Fruit fly (Drosophila melanogaster) whole organism, prepupa: Measurements from ENCODE around the gene CG6712.

Source experiments
- CG10631 ChIP-seq: fragments of 200-800 bp; sonication (Bioruptor generic); optimal IDR thresholded peaks from 2 replicates; lab custom pipeline; 2016; ENCODE audit warnings: missing biosample characterization, missing genetic modification characterization
- CG11294 ChIP-seq: fragments of 200-800 bp; sonication (Bioruptor generic); IDR thresholded peaks from 2 replicates; pipeline ENCODE4 v1.3.6; 2022; ENCODE audit warnings: missing biosample characterization, missing genetic modification characterization
- CG11762 ChIP-seq: fragments of 200-800 bp; sonication (Bioruptor generic); optimal IDR thresholded peaks from 3 replicates; lab custom pipeline; 2016; ENCODE audit warnings: missing biosample characterization, missing genetic modification characterization; ENCODE audit not compliant: insufficient read depth
- CG11902 ChIP-seq: fragments of 200-800 bp; sonication (Bioruptor generic); optimal IDR thresholded peaks from 3 replicates; lab custom pipeline; 2016; ENCODE audit warnings: missing biosample characterization, missing genetic modification characterization
- CG15336 ChIP-seq: fragments of 200-800 bp; sonication (Bioruptor generic); IDR thresholded peaks from 2 replicates; pipeline ENCODE4 v1.3.6; 2022; ENCODE audit warnings: missing biosample characterization, missing genetic modification characterization
- CG1621 ChIP-seq: fragments of 200-800 bp; sonication (Bioruptor generic); optimal IDR thresholded peaks from 3 replicates; lab custom pipeline; 2018; ENCODE audit warnings: missing biosample characterization, mild to moderate bottlenecking, missing genetic modification characterization
- CG16779 ChIP-seq: fragments of 200-800 bp; sonication (Bioruptor generic); optimal IDR thresholded peaks from 3 replicates; lab custom pipeline; 2017; ENCODE audit warnings: missing biosample characterization, mild to moderate bottlenecking, missing genetic modification characterization
- CG3032 ChIP-seq: fragments of 200-800 bp; optimal IDR thresholded peaks from 2 replicates; lab custom pipeline; 2019; ENCODE audit warnings: missing biosample characterization, mild to moderate bottlenecking, missing genetic modification characterization, moderate library complexity
- CG32006 ChIP-seq: fragments of 200-800 bp; sonication (Bioruptor generic); optimal IDR thresholded peaks from 3 replicates; lab custom pipeline; 2017; ENCODE audit warnings: missing biosample characterization, mild to moderate bottlenecking, missing genetic modification characterization
- CG34406 ChIP-seq: fragments of 200-800 bp; sonication (Bioruptor generic); optimal IDR thresholded peaks from 3 replicates; lab custom pipeline; 2016; ENCODE audit warnings: missing biosample characterization, missing genetic modification characterization
- CG3919 ChIP-seq: fragments of 200-800 bp; sonication (Bioruptor generic); optimal IDR thresholded peaks from 3 replicates; lab custom pipeline; 2016; ENCODE audit warnings: missing biosample characterization, missing genetic modification characterization
- CG4318 ChIP-seq: fragments of 200-800 bp; sonication (Bioruptor generic); optimal IDR thresholded peaks from 3 replicates; lab custom pipeline; 2017; ENCODE audit warnings: missing biosample characterization, mild to moderate bottlenecking, missing genetic modification characterization
- CG6163 ChIP-seq: fragments of 200-800 bp; sonication (Bioruptor generic); IDR thresholded peaks from 3 replicates; pipeline ENCODE4 v1.3.6; 2022; ENCODE audit warnings: missing biosample characterization, missing genetic modification characterization
- CG6276 ChIP-seq: fragments of 200-800 bp; sonication (Bioruptor generic); optimal IDR thresholded peaks from 2 replicates; lab custom pipeline; 2017; ENCODE audit warnings: missing biosample characterization, mild to moderate bottlenecking, missing genetic modification characterization
- CG6792 ChIP-seq: fragments of 200-800 bp; sonication (Bioruptor generic); optimal IDR thresholded peaks from 3 replicates; lab custom pipeline; 2016; ENCODE audit warnings: missing biosample characterization, missing genetic modification characterization
- CG6808 ChIP-seq: fragments of 200-800 bp; sonication (Bioruptor generic); optimal IDR thresholded peaks from 3 replicates; lab custom pipeline; 2017; ENCODE audit warnings: missing biosample characterization, missing genetic modification characterization, mild to moderate bottlenecking, moderate library complexity, missing genetic modification reagents
- CG6854 ChIP-seq: fragments of 200-800 bp; sonication (Bioruptor generic); optimal IDR thresholded peaks from 2 replicates; lab custom pipeline; 2017; ENCODE audit warnings: missing biosample characterization, mild to moderate bottlenecking, missing genetic modification characterization
- CG7368 ChIP-seq: fragments of 200-800 bp; sonication (Bioruptor generic); optimal IDR thresholded peaks from 3 replicates; lab custom pipeline; 2016; ENCODE audit warnings: missing biosample characterization, missing genetic modification characterization
- CG8119 ChIP-seq: fragments of 200-800 bp; sonication (Bioruptor generic); IDR thresholded peaks from 3 replicates; pipeline ENCODE4 v1.3.6; 2022; ENCODE audit warnings: missing biosample characterization, missing genetic modification characterization
- CG8319 ChIP-seq: fragments of 200-800 bp; sonication (Bioruptor generic); optimal IDR thresholded peaks from 3 replicates; lab custom pipeline; 2016; ENCODE audit warnings: missing biosample characterization, missing genetic modification characterization
- CG8632 ChIP-seq: fragments of 200-800 bp; sonication (Bioruptor generic); optimal IDR thresholded peaks from 3 replicates; lab custom pipeline; 2016; ENCODE audit warnings: missing biosample characterization, missing genetic modification characterization
- CG9139 ChIP-seq: fragments of 200-800 bp; sonication (Bioruptor generic); optimal IDR thresholded peaks from 3 replicates; lab custom pipeline; 2017; ENCODE audit warnings: missing biosample characterization, mild to moderate bottlenecking, missing genetic modification characterization
- Eip78C ChIP-seq: fragments of 200-800 bp; sonication (Bioruptor generic); peaks from one replicate; lab custom pipeline; 2016; ENCODE audit warnings: missing biosample characterization, missing genetic modification characterization
- Ets21C ChIP-seq: fragments of 200-800 bp; sonication (Bioruptor generic); optimal IDR thresholded peaks from 3 replicates; lab custom pipeline; 2016; ENCODE audit warnings: missing biosample characterization, missing genetic modification characterization
- Ets96B ChIP-seq: fragments of 200-800 bp; optimal IDR thresholded peaks from 2 replicates; lab custom pipeline; 2019; ENCODE audit warnings: missing biosample characterization, mild to moderate bottlenecking, missing genetic modification characterization, moderate library complexity
- Gug ChIP-seq: fragments of 200-800 bp; sonication (Bioruptor generic); IDR thresholded peaks from 2 replicates; pipeline ENCODE4 v1.3.6; 2022; ENCODE audit warnings: missing biosample characterization, missing genetic modification characterization
- Hr38 ChIP-seq: sonication (Bioruptor generic); optimal IDR thresholded peaks from 2 replicates; lab custom pipeline; 2016; ENCODE audit warnings: missing biosample characterization, missing genetic modification characterization
- Hr39 ChIP-seq: fragments of 200-800 bp; sonication (Bioruptor generic); optimal IDR thresholded peaks from 2 replicates; lab custom pipeline; 2016; ENCODE audit warnings: missing biosample characterization, missing genetic modification characterization
- Hr4 ChIP-seq: fragments of 200-800 bp; sonication (Bioruptor generic); optimal IDR thresholded peaks from 3 replicates; lab custom pipeline; 2016; ENCODE audit warnings: missing biosample characterization, missing genetic modification characterization
- Met ChIP-seq: fragments of 200-800 bp; sonication (Bioruptor generic); optimal IDR thresholded peaks from 3 replicates; lab custom pipeline; 2016; ENCODE audit warnings: missing biosample characterization, missing genetic modification characterization
- OdsH ChIP-seq: fragments of 200-800 bp; sonication (Bioruptor generic); optimal IDR thresholded peaks from 3 replicates; lab custom pipeline; 2016; ENCODE audit warnings: missing biosample characterization, missing genetic modification characterization
- Smox ChIP-seq: fragments of 200-800 bp; sonication (Bioruptor generic); optimal IDR thresholded peaks from 3 replicates; lab custom pipeline; 2016; ENCODE audit warnings: missing biosample characterization, missing genetic modification characterization
- Sox102F ChIP-seq: fragments of 200-800 bp; sonication (Bioruptor generic); optimal IDR thresholded peaks from 2 replicates; lab custom pipeline; 2016; ENCODE audit warnings: missing biosample characterization, mild to moderate bottlenecking, missing genetic modification characterization
- Sox14 ChIP-seq: fragments of 200-800 bp; sonication (Bioruptor generic); optimal IDR thresholded peaks from 3 replicates; lab custom pipeline; 2016; ENCODE audit warnings: missing biosample characterization, missing genetic modification characterization
- Sox15 ChIP-seq: fragments of 200-800 bp; sonication (Bioruptor generic); optimal IDR thresholded peaks from 3 replicates; lab custom pipeline; 2016; ENCODE audit warnings: missing biosample characterization, missing genetic modification characterization
- achi ChIP-seq: fragments of 200-800 bp; sonication (Bioruptor generic); optimal IDR thresholded peaks from 3 replicates; lab custom pipeline; 2016; ENCODE audit warnings: missing biosample characterization, missing genetic modification characterization
- acj6 ChIP-seq: fragments of 200-800 bp; sonication (Bioruptor generic); optimal IDR thresholded peaks from 3 replicates; lab custom pipeline; 2016; ENCODE audit warnings: missing biosample characterization, missing genetic modification characterization
- cyc ChIP-seq: fragments of 200-800 bp; sonication (Bioruptor generic); optimal IDR thresholded peaks from 3 replicates; lab custom pipeline; 2016; ENCODE audit warnings: missing biosample characterization, missing genetic modification characterization
- dsx ChIP-seq: fragments of 200-800 bp; optimal IDR thresholded peaks from 3 replicates; lab custom pipeline; 2019; ENCODE audit warnings: missing biosample characterization, mild to moderate bottlenecking, missing genetic modification characterization, moderate library complexity; ENCODE audit not compliant: poor library complexity, severe bottlenecking
- eg ChIP-seq: fragments of 200-800 bp; sonication (Bioruptor generic); IDR thresholded peaks from 3 replicates; pipeline ENCODE4 v1.3.6; 2022; ENCODE audit warnings: missing biosample characterization, missing genetic modification characterization
- esn ChIP-seq: fragments of 200-800 bp; sonication (Bioruptor generic); optimal IDR thresholded peaks from 2 replicates; lab custom pipeline; 2016; ENCODE audit warnings: missing biosample characterization, mild to moderate bottlenecking, missing genetic modification characterization, moderate library complexity
- fd59A ChIP-seq: fragments of 200-800 bp; sonication (Bioruptor generic); optimal IDR thresholded peaks from 2 replicates; lab custom pipeline; 2017; ENCODE audit warnings: missing biosample characterization, mild to moderate bottlenecking, missing genetic modification characterization, missing genetic modification reagents
- fd85E ChIP-seq: fragments of 200-800 bp; sonication (Bioruptor generic); optimal IDR thresholded peaks from 3 replicates; lab custom pipeline; 2016; ENCODE audit warnings: missing biosample characterization, missing genetic modification characterization
- fkh ChIP-seq: fragments of 200-800 bp; sonication (Bioruptor generic); optimal IDR thresholded peaks from 3 replicates; lab custom pipeline; 2017; ENCODE audit warnings: missing biosample characterization, mild to moderate bottlenecking, missing genetic modification characterization, moderate library complexity
- net ChIP-seq: fragments of 200-800 bp; sonication (Bioruptor generic); optimal IDR thresholded peaks from 3 replicates; lab custom pipeline; 2016; ENCODE audit warnings: missing biosample characterization, missing genetic modification characterization
- pdm3 ChIP-seq: fragments of 200-800 bp; sonication (Bioruptor generic); optimal IDR thresholded peaks from 3 replicates; lab custom pipeline; 2016; ENCODE audit warnings: missing biosample characterization, missing genetic modification characterization
- salr ChIP-seq, 2 experiments: fragments of 200-800 bp; sonication (Bioruptor generic); optimal IDR thresholded peaks; 3 replicates each; lab custom pipeline; 2016 to 2018; ENCODE audit warnings: missing biosample characterization in 2 of 2, missing genetic modification characterization in 2 of 2, mild to moderate bottlenecking in 1 of 2
- spab ChIP-seq: fragments of 200-800 bp; sonication (Bioruptor generic); optimal IDR thresholded peaks from 2 replicates; lab custom pipeline; 2017; ENCODE audit warnings: missing biosample characterization, mild to moderate bottlenecking, missing genetic modification characterization, missing genetic modification reagents
- ss ChIP-seq, 2 experiments: fragments of 200-800 bp; sonication (Bioruptor generic); optimal IDR thresholded peaks; 2 replicates in 1 of 2; 3 replicates in 1 of 2; lab custom pipeline; 2017 to 2018; ENCODE audit warnings: mild to moderate bottlenecking in 2 of 2, missing biosample characterization in 2 of 2, missing genetic modification characterization in 2 of 2, moderate library complexity in 1 of 2
- topi ChIP-seq: fragments of 200-800 bp; sonication (Bioruptor generic); optimal IDR thresholded peaks from 3 replicates; lab custom pipeline; 2016; ENCODE audit warnings: missing biosample characterization, missing genetic modification characterization
- vri ChIP-seq: fragments of 200-800 bp; sonication (Bioruptor generic); optimal IDR thresholded peaks from 3 replicates; lab custom pipeline; 2016; ENCODE audit warnings: missing biosample characterization, mild to moderate bottlenecking, missing genetic modification characterization

CG6712 gene

DNA sequence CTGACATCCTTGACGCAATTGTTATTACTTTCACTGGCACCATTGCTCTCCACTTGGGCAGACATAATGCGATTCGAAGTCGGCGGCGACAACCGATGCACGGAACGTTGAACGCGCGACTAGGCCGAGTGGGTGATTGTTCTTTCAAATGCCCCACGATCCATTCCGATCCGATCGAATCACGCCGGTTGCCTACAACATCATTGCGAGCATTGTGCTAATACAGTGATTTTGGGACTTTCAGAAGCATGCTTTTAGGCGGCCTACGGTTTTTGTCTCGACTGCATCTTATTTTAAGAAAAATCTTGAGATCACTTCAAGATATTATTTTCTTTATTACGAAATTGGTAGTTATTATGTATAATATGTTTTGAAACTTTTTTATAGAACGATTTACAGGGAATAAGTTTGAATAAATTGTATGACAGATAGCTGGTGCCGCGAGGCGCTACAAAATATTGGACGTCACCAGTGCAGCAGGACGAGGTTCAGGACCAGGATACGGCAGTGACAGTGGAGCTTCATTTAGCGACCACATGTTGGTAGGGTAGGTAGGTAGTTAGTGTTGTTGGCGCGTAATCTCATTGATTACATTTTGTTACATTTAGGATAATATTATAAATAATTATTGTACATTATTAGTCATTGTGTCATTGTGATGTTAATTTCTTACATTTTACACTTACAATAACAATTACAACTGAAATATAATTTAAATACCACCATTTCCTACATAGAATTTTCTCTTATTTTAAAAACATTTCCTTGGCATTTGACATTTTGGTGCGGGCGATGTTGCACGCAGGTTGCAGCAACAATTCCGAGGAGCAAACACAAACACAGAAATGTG lies 37.2 kb upstream of the CG6712 start, which contains the start of gene rho-6:
Gene rho-6 (minus strand): TSS at position 137 of the 850 bp plus-strand sequence.
- TF ChIP-seq CG6792 (GFP tag; lab: Kevin White, UChicago) = no peak
- no peak for TF ChIP-seq CG8119 (GFP tag; lab: Robert Waterston, UW)
- TF ChIP-seq Gug = no peak
- no peak for TF ChIP-seq CG34406 (GFP tag; lab: Kevin White, UChicago)
- TF ChIP-seq Ets21C (GFP tag; lab: Kevin White, UChicago) = no peak
- peak; percentile 6 for TF ChIP-seq acj6 (GFP tag; lab: Kevin White, UChicago)
- peak; percentile 2 for TF ChIP-seq pdm3 (GFP tag; lab: Kevin White, UChicago)
- TF ChIP-seq Sox15 (GFP tag; lab: Kevin White, UChicago) = no peak
- no peak for TF ChIP-seq CG6163
- TF ChIP-seq dsx (GFP tag; lab: Kevin White, UChicago) = no peak
- TF ChIP-seq Sox102F (GFP tag; lab: Kevin White, UChicago) = no peak
- no peak for TF ChIP-seq CG6808 (GFP tag; lab: Kevin White, UChicago)
- TF ChIP-seq CG8319 (GFP tag; lab: Kevin White, UChicago) = no peak
- no peak for TF ChIP-seq CG16779 (tag; lab: Kevin White, UChicago)
- TF ChIP-seq Hr4 (GFP tag; lab: Kevin White, UChicago) = peak; percentile 35
- no peak for TF ChIP-seq eg
- TF ChIP-seq Hr39 (GFP tag; lab: Kevin White, UChicago) = no peak
- peak; percentile 15 for TF ChIP-seq CG3919
- TF ChIP-seq spab (GFP tag; lab: Kevin White, UChicago) = no peak
- no peak for TF ChIP-seq CG15336 (GFP tag; lab: Robert Waterston, UW)
- no peak for TF ChIP-seq Met (GFP tag; lab: Kevin White, UChicago)
- no peak for TF ChIP-seq fkh (GFP tag; lab: Kevin White, UChicago)
- no peak for TF ChIP-seq CG11762 (GFP tag; lab: Kevin White, UChicago)
- TF ChIP-seq CG6854 = no peak
- no peak for TF ChIP-seq CG9139 (GFP tag; lab: Kevin White, UChicago)
- TF ChIP-seq net = no peak
- TF ChIP-seq Smox (GFP tag; lab: Kevin White, UChicago) = no peak
- TF ChIP-seq topi (GFP tag; lab: Kevin White, UChicago) = no peak
- no peak for TF ChIP-seq ss (GFP tag; optimal IDR thresholded peaks at IDR 0.05; lab: Kevin White, UChicago)
- TF ChIP-seq cyc (GFP tag; lab: Kevin White, UChicago) = no peak
- no peak for TF ChIP-seq CG11294
- no peak for TF ChIP-seq CG4318 (GFP tag; lab: Kevin White, UChicago)
- TF ChIP-seq fd59A (GFP tag; lab: Kevin White, UChicago) = no peak
- TF ChIP-seq vri = no peak
- no peak for TF ChIP-seq CG8632
- no peak for TF ChIP-seq CG6276 (GFP tag; lab: Kevin White, UChicago)
- TF ChIP-seq fd85E (GFP tag; lab: Kevin White, UChicago) = no peak
- TF ChIP-seq esn (GFP tag; lab: Kevin White, UChicago) = no peak
- no peak for TF ChIP-seq Hr38 (GFP tag; lab: Kevin White, UChicago)
- TF ChIP-seq CG3032 (tag; lab: Kevin White, UChicago) = no peak
- TF ChIP-seq Sox14 (GFP tag; lab: Kevin White, UChicago) = no peak
- TF ChIP-seq CG1621 (tag; lab: Kevin White, UChicago) = no peak
- TF ChIP-seq Ets96B = no peak
- peak; percentile 63 for TF ChIP-seq Eip78C
- TF ChIP-seq CG32006 = peak; percentile 52
- TF ChIP-seq OdsH = peak; percentile 8
- peak; percentile 0 for TF ChIP-seq CG10631 (GFP tag; lab: Kevin White, UChicago)
- TF ChIP-seq salr (GFP tag; optimal IDR thresholded peaks at IDR 0.05; lab: Kevin White, UChicago) = no peak
- no peak for TF ChIP-seq CG7368 (GFP tag; lab: Kevin White, UChicago)
- no peak for TF ChIP-seq CG11902 (GFP tag; lab: Kevin White, UChicago)
- TF ChIP-seq achi (GFP tag; lab: Kevin White, UChicago) = peak; percentile 37
